Worm (Caenorhabditis elegans): ENCODE measurements around the gene let-4.

Gene let-4

DNA sequence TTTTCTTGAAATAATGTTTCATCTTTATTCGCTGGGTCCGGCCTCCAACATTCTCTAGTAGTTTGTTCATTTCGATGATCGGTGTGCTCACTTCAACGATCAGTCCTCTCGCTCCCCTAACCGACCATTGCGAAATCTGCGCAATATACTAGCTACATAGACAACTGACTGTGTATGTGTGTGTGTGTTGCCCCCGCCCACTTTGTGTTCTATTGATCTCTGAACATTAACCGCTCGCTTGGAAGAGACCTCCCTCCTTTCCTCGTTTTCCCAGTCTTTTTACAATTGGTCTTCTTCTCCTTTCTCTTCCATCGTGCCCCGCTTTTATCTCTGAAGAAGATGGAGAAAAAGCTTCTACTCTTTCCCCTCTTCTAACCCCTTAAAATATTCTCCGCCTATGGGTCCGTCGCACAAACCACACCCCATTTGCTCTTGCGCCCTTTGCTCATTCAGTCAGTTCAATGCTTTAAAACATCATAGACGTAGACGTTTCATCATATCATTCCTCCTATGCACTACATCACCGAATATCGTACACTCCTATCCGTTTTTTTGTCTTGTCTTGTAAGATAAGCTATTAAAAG is 20.3 kb upstream of the let-4 start (continued):
- TF ChIP-seq nhr-11 (tag; optimal IDR thresholded peaks at IDR 0.05) (no peak), K09A11.1 (tag; optimal IDR thresholded peaks at IDR 0.05; ENCODE audit: insufficient read depth) (no peak), ceh-45 (GFP tag; IDR thresholded peaks at IDR 0.05) (no peak), unc-86 (tag; optimal IDR thresholded peaks at IDR 0.05) (no peak), hlh-13 (GFP tag; optimal IDR thresholded peaks at IDR 0.05) (no peak), pqm-1 (tag; optimal IDR thresholded peaks at IDR 0.05) (no peak), sox-4 (tag; optimal IDR thresholded peaks at IDR 0.05) (no peak), mec-3 (tag; optimal IDR thresholded peaks at IDR 0.05; ENCODE audit: borderline replicate concordance) (no peak), fkh-6 (tag; optimal IDR thresholded peaks at IDR 0.05) (no peak), pha-2 (tag; optimal IDR thresholded peaks at IDR 0.05) (no peak), elt-2 (tag; optimal IDR thresholded peaks at IDR 0.05) (no peak), ama-1 (optimal IDR thresholded peaks at IDR 0.05) (no peak), gmeb-2 (tag; optimal IDR thresholded peaks at IDR 0.05) (no peak), rnt-1 (tag; optimal IDR thresholded peaks at IDR 0.05) (no peak), ets-4 (tag; optimal IDR thresholded peaks at IDR 0.05) (no peak), ceh-48 (tag; optimal IDR thresholded peaks at IDR 0.05) (peak; percentile 32), F13H6.1 (tag; optimal IDR thresholded peaks at IDR 0.05) (peak; percentile 31), nhr-232 (tag; optimal IDR thresholded peaks at IDR 0.05) (no peak), hlh-30 (tag; optimal IDR thresholded peaks at IDR 0.05; ENCODE audit: insufficient read depth) (no peak), zip-5 (tag; optimal IDR thresholded peaks at IDR 0.05) (no peak), ceh-31 (tag; optimal IDR thresholded peaks at IDR 0.05) (peak; percentile 45), odd-2 (tag; optimal IDR thresholded peaks at IDR 0.05) (no peak), lin-11 (tag; optimal IDR thresholded peaks at IDR 0.05) (no peak), sox-2 (GFP tag; IDR thresholded peaks at IDR 0.05) (no peak), nfya-1 (tag; optimal IDR thresholded peaks at IDR 0.05) (peak; percentile 45), K02D7.2 (tag; optimal IDR thresholded peaks at IDR 0.05) (no peak), Y22D7AL.16 (tag; optimal IDR thresholded peaks at IDR 0.05) (no peak), unc-55 (GFP tag; optimal IDR thresholded peaks at IDR 0.05) (peak; percentile 66), sdc-2 (tag; optimal IDR thresholded peaks at IDR 0.05) (no peak), ceh-34 (tag; optimal IDR thresholded peaks at IDR 0.05) (peak; percentile 8), dve-1 (tag; optimal IDR thresholded peaks at IDR 0.05) (no peak), tbx-2 (tag; optimal IDR thresholded peaks at IDR 0.05) (peak; percentile 53), ceh-18 (tag; optimal IDR thresholded peaks at IDR 0.05) (peak; percentile 82), ceh-9 (tag; optimal IDR thresholded peaks at IDR 0.05) (no peak), dmd-4 (tag; optimal IDR thresholded peaks at IDR 0.05; ENCODE audit: borderline replicate concordance) (no peak), C38D4.7 (GFP tag; optimal IDR thresholded peaks at IDR 0.05) (no peak), ceh-6 (GFP tag; optimal IDR thresholded peaks at IDR 0.05) (no peak), ttx-3 (tag; optimal IDR thresholded peaks at IDR 0.05) (no peak), ceh-2 (tag; optimal IDR thresholded peaks at IDR 0.05) (no peak), che-1 (tag; optimal IDR thresholded peaks at IDR 0.05) (no peak), fkh-10 (GFP tag; optimal IDR thresholded peaks at IDR 0.05) (no peak), ceh-24 (tag; optimal IDR thresholded peaks at IDR 0.05) (no peak), pha-4 (tag; optimal IDR thresholded peaks at IDR 0.05) (no peak), elt-4 (tag; optimal IDR thresholded peaks at IDR 0.05) (no peak), hlh-8 (tag; optimal IDR thresholded peaks at IDR 0.05) (no peak), ceh-14 (tag; optimal IDR thresholded peaks at IDR 0.05) (peak; percentile 4), ceh-19 (GFP tag; optimal IDR thresholded peaks at IDR 0.05) (no peak), C08G9.2 (tag; optimal IDR thresholded peaks at IDR 0.05) (no peak), ref-2 (tag; optimal IDR thresholded peaks at IDR 0.05) (peak; percentile 48), syd-9 (tag; optimal IDR thresholded peaks at IDR 0.05) (peak; percentile 49)
